Worm (Caenorhabditis elegans): ENCODE measurements around the gene C46F4.3.

C46F4.3 gene

DNA sequence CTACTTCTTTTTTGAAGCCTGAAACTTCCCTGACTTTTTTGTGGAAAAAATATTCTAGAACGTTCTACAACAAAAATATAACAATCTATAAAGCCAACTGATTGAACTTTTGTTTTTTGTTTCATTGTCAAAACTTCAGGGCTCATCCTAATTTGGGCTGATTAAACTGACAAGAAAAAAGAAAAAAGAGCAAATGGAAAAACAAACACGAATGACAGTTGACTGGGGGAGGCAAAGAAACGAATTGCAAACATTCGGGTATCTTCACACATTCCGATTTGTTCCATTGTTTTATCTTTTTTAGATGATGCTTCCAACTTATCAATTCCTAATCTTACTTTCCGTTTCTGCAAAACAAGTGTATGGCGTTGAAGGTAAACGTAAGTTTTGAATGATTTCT, at the start of gene C46F4.3:
C46F4.3 (plus strand) TSS at position 301 of the 400 bp plus-strand sequence.
- TF ChIP-seq klf-2 (GFP tag; conservative IDR thresholded peaks at IDR 0.05) (no peak), flt-1 (GFP tag; IDR thresholded peaks at IDR 0.05) (no peak), T22C8.4 (GFP tag; IDR thresholded peaks at IDR 0.05) (no peak), ref-1 (GFP tag; conservative IDR thresholded peaks at IDR 0.05) (no peak), cog-1 (tag; optimal IDR thresholded peaks at IDR 0.05) (no peak), ztf-23 (GFP tag; IDR thresholded peaks at IDR 0.05) (no peak), ztf-29 (GFP tag; IDR thresholded peaks at IDR 0.05) (no peak), med-1 (GFP tag; optimal IDR thresholded peaks at IDR 0.05; ENCODE audit: insufficient read depth) (no peak)

DNA sequence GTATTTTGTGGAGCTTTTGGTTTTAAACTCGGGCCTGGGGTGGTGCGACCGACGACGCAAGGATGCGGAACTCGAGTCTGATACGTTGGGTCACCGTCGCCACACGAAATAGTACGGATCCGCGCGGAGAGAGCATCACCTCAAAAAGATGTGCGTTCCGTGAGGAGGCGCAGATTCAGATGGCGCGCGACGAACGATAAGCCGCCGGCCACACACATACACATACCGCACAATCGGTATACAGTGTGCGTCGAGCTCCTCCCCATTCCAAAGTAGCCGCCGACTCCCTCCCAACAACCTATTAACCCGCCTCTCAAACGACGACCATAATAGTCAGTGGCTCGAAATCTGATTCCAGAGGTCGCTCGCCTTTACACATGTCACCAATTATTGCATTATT, 45.5 kb upstream of the C46F4.3 start, which contains the start of gene F49E10.2:
F49E10.2 (plus strand) TSS at position 301 of the 400 bp plus-strand sequence.
- TF ChIP-seq cog-1 (tag; optimal IDR thresholded peaks at IDR 0.05) (no peak), ztf-23 (GFP tag; IDR thresholded peaks at IDR 0.05) (no peak), tab-1 (GFP tag; IDR thresholded peaks at IDR 0.05) (no peak)

DNA sequence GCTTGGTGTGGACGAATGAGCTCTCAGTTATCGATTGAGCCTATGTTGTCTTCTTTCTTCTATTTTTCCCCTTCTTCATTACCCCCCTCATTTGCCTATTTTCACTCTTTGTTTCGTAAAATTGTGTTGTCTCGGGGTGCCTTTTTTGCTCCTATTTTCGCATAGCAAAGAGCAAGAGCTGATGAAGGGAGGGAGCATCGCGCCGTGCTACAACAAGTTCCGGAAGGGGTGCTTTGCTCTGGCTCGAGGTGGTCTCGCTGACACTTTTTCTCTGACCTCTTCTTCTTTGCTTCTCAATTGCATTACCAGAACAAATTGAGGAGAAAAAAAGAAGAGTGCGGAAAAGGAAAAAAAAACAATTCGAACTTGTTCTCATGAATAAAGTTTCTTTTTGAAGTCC, 39.6 kb upstream of the C46F4.3 start:
- TF ChIP-seq cog-1 (tag; optimal IDR thresholded peaks at IDR 0.05) (no peak), tab-1 (GFP tag; IDR thresholded peaks at IDR 0.05) (no peak), T22C8.4 (GFP tag; IDR thresholded peaks at IDR 0.05) (no peak), ref-1 (GFP tag; conservative IDR thresholded peaks at IDR 0.05) (no peak), klf-2 (GFP tag; conservative IDR thresholded peaks at IDR 0.05) (no peak), ztf-29 (GFP tag; IDR thresholded peaks at IDR 0.05) (no peak), flt-1 (GFP tag; IDR thresholded peaks at IDR 0.05) (no peak), med-1 (GFP tag; optimal IDR thresholded peaks at IDR 0.05; ENCODE audit: insufficient read depth) (no peak), ztf-23 (GFP tag; IDR thresholded peaks at IDR 0.05) (no peak)

- TF ChIP-seq med-1 (GFP tag; optimal IDR thresholded peaks at IDR 0.05; ENCODE audit: insufficient read depth) = no peak
- no peak for TF ChIP-seq klf-2 (GFP tag; conservative IDR thresholded peaks at IDR 0.05)
- no peak for TF ChIP-seq tab-1 (GFP tag; IDR thresholded peaks at IDR 0.05)
- no peak for TF ChIP-seq T22C8.4 (GFP tag; IDR thresholded peaks at IDR 0.05)
- TF ChIP-seq cog-1 (tag; optimal IDR thresholded peaks at IDR 0.05) = no peak
- no peak for TF ChIP-seq ztf-29 (GFP tag; IDR thresholded peaks at IDR 0.05)
- TF ChIP-seq flt-1 (GFP tag; IDR thresholded peaks at IDR 0.05) = no peak
Observed at ce11 chrX:5897038-5897437, 38.5 kb upstream of the C46F4.3 start, which contains the start of gene tbc-16. Gene tbc-16, plus strand, starts transcription at chrX:5897338.

DNA sequence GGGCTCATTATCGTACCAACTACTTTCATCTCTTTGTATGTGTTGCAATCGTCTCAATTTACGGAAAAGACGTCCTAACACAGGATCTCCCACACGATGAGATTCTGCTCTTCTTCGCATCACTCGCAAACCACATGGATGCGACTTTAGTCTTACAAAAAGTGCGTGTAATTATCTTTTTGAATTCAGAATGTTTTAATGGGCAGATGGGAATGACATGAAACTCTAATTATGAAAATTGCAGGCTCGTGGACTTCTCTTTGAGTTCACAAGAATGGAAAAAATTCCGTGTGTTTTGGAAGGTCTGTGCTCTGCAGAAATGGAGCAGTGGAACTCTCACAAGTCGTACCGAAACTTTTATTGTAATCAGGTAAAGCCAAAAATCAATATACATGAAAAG, 34.1 kb upstream of the C46F4.3 start:
- TF ChIP-seq ztf-29 (GFP tag; IDR thresholded peaks at IDR 0.05) (no peak), klf-2 (GFP tag; conservative IDR thresholded peaks at IDR 0.05) (no peak), ref-1 (GFP tag; conservative IDR thresholded peaks at IDR 0.05) (no peak), ztf-23 (GFP tag; IDR thresholded peaks at IDR 0.05) (no peak), tab-1 (GFP tag; IDR thresholded peaks at IDR 0.05) (no peak), cog-1 (tag; optimal IDR thresholded peaks at IDR 0.05) (no peak), T22C8.4 (GFP tag; IDR thresholded peaks at IDR 0.05) (no peak), flt-1 (GFP tag; IDR thresholded peaks at IDR 0.05) (no peak), med-1 (GFP tag; optimal IDR thresholded peaks at IDR 0.05; ENCODE audit: insufficient read depth) (no peak)

DNA sequence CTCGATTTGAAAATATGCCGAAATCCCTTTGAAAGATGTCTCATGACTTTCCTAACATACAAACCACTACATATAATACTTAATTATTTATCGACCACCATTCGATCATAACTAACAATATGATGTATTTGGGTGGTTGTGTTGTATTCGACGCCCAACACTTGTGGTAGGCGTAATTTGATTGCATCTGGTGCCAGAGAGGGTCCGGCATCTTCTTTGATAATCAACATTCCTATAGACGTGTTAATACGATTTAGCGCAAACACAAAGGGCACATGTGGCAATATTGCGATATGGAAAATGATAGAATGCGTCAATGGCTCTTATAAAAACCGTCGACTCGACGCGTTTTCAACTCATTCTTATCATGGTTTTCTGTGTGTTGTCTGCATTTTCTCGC, 31.7 kb upstream of the C46F4.3 start:
- TF ChIP-seq med-1 (GFP tag; optimal IDR thresholded peaks at IDR 0.05; ENCODE audit: insufficient read depth) (no peak), ztf-23 (GFP tag; IDR thresholded peaks at IDR 0.05) (no peak), ref-1 (GFP tag; conservative IDR thresholded peaks at IDR 0.05) (no peak), klf-2 (GFP tag; conservative IDR thresholded peaks at IDR 0.05) (no peak)

DNA sequence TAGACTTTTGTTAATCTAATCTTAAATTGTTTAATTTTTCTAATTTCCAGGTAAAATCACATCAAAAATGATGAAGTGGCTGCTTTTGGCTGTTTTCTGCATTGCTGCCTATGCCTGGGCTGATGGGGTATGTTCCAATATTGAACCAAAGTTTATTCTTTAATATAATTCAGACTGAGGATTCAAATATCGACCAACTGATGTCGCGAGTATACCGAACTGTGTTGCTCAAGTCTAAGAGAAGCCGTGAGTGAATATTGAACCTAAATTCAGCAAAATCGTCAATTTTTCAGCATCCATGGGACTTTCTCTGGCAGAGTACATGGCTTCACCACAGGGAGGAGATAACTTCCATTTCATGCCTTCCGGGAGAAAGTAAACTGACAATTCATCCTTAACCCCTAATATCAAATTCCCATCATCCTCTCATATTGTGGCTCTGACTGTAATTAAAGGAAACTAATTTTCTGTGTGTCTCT, 30.9 kb upstream of the C46F4.3 start, which contains the start of gene nlp-49:
nlp-49 (plus strand) TSS at position 51 of the 479 bp plus-strand sequence.
- TF ChIP-seq ztf-23 (GFP tag; IDR thresholded peaks at IDR 0.05) = no peak
- no peak for TF ChIP-seq klf-2 (GFP tag; conservative IDR thresholded peaks at IDR 0.05)
- TF ChIP-seq ztf-29 (GFP tag; IDR thresholded peaks at IDR 0.05) = no peak
- no peak for TF ChIP-seq flt-1 (GFP tag; IDR thresholded peaks at IDR 0.05)
- TF ChIP-seq ref-1 (GFP tag; conservative IDR thresholded peaks at IDR 0.05) = no peak
- TF ChIP-seq tab-1 (GFP tag; IDR thresholded peaks at IDR 0.05) = no peak
- no peak for TF ChIP-seq cog-1 (tag; optimal IDR thresholded peaks at IDR 0.05)
- TF ChIP-seq T22C8.4 (GFP tag; IDR thresholded peaks at IDR 0.05) = no peak
- TF ChIP-seq med-1 (GFP tag; optimal IDR thresholded peaks at IDR 0.05; ENCODE audit: insufficient read depth) = no peak

ce11 chrX:5905764-5906163, 29.8 kb upstream of the C46F4.3 start:
- TF ChIP-seq flt-1 (GFP tag; IDR thresholded peaks at IDR 0.05) = 0 out of 2 replicates have a peak, but pooled peaks have one; percentile 21
- no peak for TF ChIP-seq ref-1 (GFP tag; conservative IDR thresholded peaks at IDR 0.05)
- 0 out of 2 replicates have a peak, but pooled peaks have one; percentile 42 for TF ChIP-seq tab-1 (GFP tag; IDR thresholded peaks at IDR 0.05)

- TF ChIP-seq ref-1 (GFP tag; conservative IDR thresholded peaks at IDR 0.05) (no peak), med-1 (GFP tag; optimal IDR thresholded peaks at IDR 0.05; ENCODE audit: insufficient read depth) (no peak), flt-1 (GFP tag; IDR thresholded peaks at IDR 0.05) (no peak), cog-1 (tag; optimal IDR thresholded peaks at IDR 0.05) (no peak), tab-1 (GFP tag; IDR thresholded peaks at IDR 0.05) (no peak), klf-2 (GFP tag; conservative IDR thresholded peaks at IDR 0.05) (no peak)
Observed at ce11 chrX:5917284-5917683, 18.3 kb upstream of the C46F4.3 start, which contains the start of gene Y23B4A.1. Gene Y23B4A.1, minus strand, starts transcription at chrX:5917384.

ce11 chrX:5919097-5919496, 16.5 kb upstream of the C46F4.3 start, which contains the start of gene capa-1:
Gene capa-1, plus strand, starts transcription at chrX:5919397.
- no peak for TF ChIP-seq ztf-23 (GFP tag; IDR thresholded peaks at IDR 0.05)
- no peak for TF ChIP-seq tab-1 (GFP tag; IDR thresholded peaks at IDR 0.05)
- TF ChIP-seq flt-1 (GFP tag; IDR thresholded peaks at IDR 0.05) = no peak
- TF ChIP-seq ref-1 (GFP tag; conservative IDR thresholded peaks at IDR 0.05) = no peak
- TF ChIP-seq T22C8.4 (GFP tag; IDR thresholded peaks at IDR 0.05) = no peak
- no peak for TF ChIP-seq cog-1 (tag; optimal IDR thresholded peaks at IDR 0.05)
- TF ChIP-seq med-1 (GFP tag; optimal IDR thresholded peaks at IDR 0.05; ENCODE audit: insufficient read depth) = no peak
- TF ChIP-seq klf-2 (GFP tag; conservative IDR thresholded peaks at IDR 0.05) = no peak
- TF ChIP-seq ztf-29 (GFP tag; IDR thresholded peaks at IDR 0.05) = no peak

All from whole organism, midembryonic.